Worm (Caenorhabditis elegans) whole organism, late embryonic: ENCODE data around the gene F42A9.3.

Source experiments
- C08G9.2 ChIP-seq: sonication (generic microtip); optimal IDR thresholded peaks from 2 replicates; lab custom pipeline; 2016; ENCODE audit warnings: mild to moderate bottlenecking, missing genetic modification characterization, moderate library complexity, missing compliant biosample characterization
- F13H6.1 ChIP-seq: sonication (generic microtip); optimal IDR thresholded peaks from 2 replicates; lab custom pipeline; 2016; ENCODE audit warnings: missing genetic modification characterization, missing compliant biosample characterization
- K09A11.1 ChIP-seq: sonication (generic microtip); optimal IDR thresholded peaks from 2 replicates; lab custom pipeline; 2017; ENCODE audit warnings: antibody characterized with exemption, mild to moderate bottlenecking, missing genetic modification characterization, missing compliant biosample characterization; ENCODE audit not compliant: insufficient read depth
- T23F11.4 ChIP-seq: fragments of 200-800 bp; sonication (Bioruptor generic); optimal IDR thresholded peaks from 2 replicates; lab custom pipeline; 2018; ENCODE audit warnings: mild to moderate bottlenecking, missing genetic modification characterization, missing compliant biosample characterization
- Y22D7AL.16 ChIP-seq: sonication (generic microtip); optimal IDR thresholded peaks from 2 replicates; lab custom pipeline; 2016; ENCODE audit warnings: missing genetic modification characterization, missing compliant biosample characterization
- ceh-2 ChIP-seq: sonication (generic microtip); optimal IDR thresholded peaks from 2 replicates; lab custom pipeline; 2016; ENCODE audit warnings: missing genotype, missing genetic modification characterization, missing compliant biosample characterization
- ceh-24 ChIP-seq: sonication (generic microtip); optimal IDR thresholded peaks from 2 replicates; lab custom pipeline; 2016; ENCODE audit warnings: mild to moderate bottlenecking, missing genetic modification characterization, missing compliant biosample characterization
- che-1 ChIP-seq: sonication (generic microtip); optimal IDR thresholded peaks from 2 replicates; lab custom pipeline; 2016; ENCODE audit warnings: mild to moderate bottlenecking, missing genetic modification characterization, missing compliant biosample characterization
- dmd-4 ChIP-seq: sonication (generic microtip); optimal IDR thresholded peaks from 2 replicates; lab custom pipeline; 2016; ENCODE audit warnings: borderline replicate concordance, missing genetic modification characterization, missing compliant biosample characterization
- elt-2 ChIP-seq: sonication (generic microtip); optimal IDR thresholded peaks from 2 replicates; lab custom pipeline; 2016; ENCODE audit warnings: missing genetic modification reagents, missing genetic modification characterization, missing compliant biosample characterization
- elt-4 ChIP-seq: sonication (generic microtip); optimal IDR thresholded peaks from 2 replicates; lab custom pipeline; 2016; ENCODE audit warnings: missing genetic modification characterization, missing compliant biosample characterization
- ets-4 ChIP-seq: sonication (generic microtip); optimal IDR thresholded peaks from 2 replicates; lab custom pipeline; 2016; ENCODE audit warnings: missing genetic modification characterization, missing compliant biosample characterization
- eyg-1 ChIP-seq: sonication (generic microtip); optimal IDR thresholded peaks from 2 replicates; lab custom pipeline; 2016; ENCODE audit warnings: missing genotype, missing genetic modification characterization, missing compliant biosample characterization
- fax-1 ChIP-seq: sonication (generic microtip); optimal IDR thresholded peaks from 2 replicates; lab custom pipeline; 2016; ENCODE audit warnings: missing genotype, missing genetic modification characterization, missing compliant biosample characterization
- fkh-10 ChIP-seq: fragments of 150-350 bp; optimal IDR thresholded peaks from 2 replicates; lab custom pipeline; 2014; ENCODE audit warnings: missing biosample characterization, missing genetic modification reagents, missing genetic modification characterization
- gmeb-2 ChIP-seq: sonication (generic microtip); optimal IDR thresholded peaks from 2 replicates; lab custom pipeline; 2016; ENCODE audit warnings: missing genetic modification characterization, inconsistent platforms, missing compliant biosample characterization
- hlh-30 ChIP-seq: sonication (generic microtip); optimal IDR thresholded peaks from 2 replicates; lab custom pipeline; 2017; ENCODE audit warnings: antibody characterized with exemption, missing genetic modification characterization, missing compliant biosample characterization; ENCODE audit not compliant: insufficient read depth
- hlh-8 ChIP-seq: sonication (generic microtip); optimal IDR thresholded peaks from 2 replicates; lab custom pipeline; 2016; ENCODE audit warnings: missing genotype, missing genetic modification characterization, missing compliant biosample characterization
- lin-11 ChIP-seq: fragments of 200-800 bp; sonication (Bioruptor generic); optimal IDR thresholded peaks from 2 replicates; lab custom pipeline; 2018; ENCODE audit warnings: mild to moderate bottlenecking, missing genetic modification characterization, missing compliant biosample characterization
- madf-2 ChIP-seq: sonication (generic microtip); optimal IDR thresholded peaks from 2 replicates; lab custom pipeline; 2017; ENCODE audit warnings: missing genetic modification characterization, missing compliant biosample characterization
- mec-3 ChIP-seq: sonication (generic microtip); optimal IDR thresholded peaks from 2 replicates; lab custom pipeline; 2016; ENCODE audit warnings: borderline replicate concordance, missing genetic modification characterization, missing compliant biosample characterization
- nhr-232 ChIP-seq: sonication (generic microtip); optimal IDR thresholded peaks from 2 replicates; lab custom pipeline; 2016; ENCODE audit warnings: missing genetic modification characterization, missing compliant biosample characterization
- npax-4 ChIP-seq: sonication (generic microtip); optimal IDR thresholded peaks from 2 replicates; lab custom pipeline; 2016; ENCODE audit warnings: missing genetic modification characterization, missing compliant biosample characterization
- odd-2 ChIP-seq: sonication (generic microtip); optimal IDR thresholded peaks from 2 replicates; lab custom pipeline; 2017; ENCODE audit warnings: antibody characterized with exemption, mild to moderate bottlenecking, missing genetic modification characterization, missing compliant biosample characterization
- pag-3 ChIP-seq: sonication (generic microtip); optimal IDR thresholded peaks from 2 replicates; lab custom pipeline; 2016; ENCODE audit warnings: missing compliant biosample characterization, missing genetic modification characterization, borderline replicate concordance
- pros-1 ChIP-seq: fragments of 150-350 bp; optimal IDR thresholded peaks from 2 replicates; lab custom pipeline; 2014; ENCODE audit warnings: missing biosample characterization, missing genetic modification reagents, missing genetic modification characterization
- ref-2 ChIP-seq: sonication (generic microtip); optimal IDR thresholded peaks from 2 replicates; lab custom pipeline; 2016; ENCODE audit warnings: missing genetic modification characterization, missing compliant biosample characterization
- sdc-2 ChIP-seq: sonication (generic microtip); optimal IDR thresholded peaks from 2 replicates; lab custom pipeline; 2016; ENCODE audit warnings: missing genotype, missing genetic modification characterization, missing compliant biosample characterization
- sox-2 ChIP-seq: fragments of 200-800 bp; sonication (Bioruptor generic); IDR thresholded peaks from 2 replicates; pipeline ENCODE4 v1.3.6; 2022; ENCODE audit warnings: missing genetic modification reagents, missing genetic modification characterization, missing compliant biosample characterization
- tbx-7 ChIP-seq: sonication (generic microtip); optimal IDR thresholded peaks from 2 replicates; lab custom pipeline; 2016; ENCODE audit warnings: missing genotype, missing genetic modification characterization, missing compliant biosample characterization
- unc-3 ChIP-seq, 2 experiments: fragments of 200-800 bp in 1 of 2; sonication (Bioruptor generic) in 1 of 2; sonication (generic microtip) in 1 of 2; conservative IDR thresholded peaks in 1 of 2; optimal IDR thresholded peaks in 1 of 2; 2 replicates each; pipeline versions ENCODE4 v1.3.6 to Lab custom; 2016 to 2022; ENCODE audit warnings: missing compliant biosample characterization in 2 of 2, missing genetic modification characterization in 2 of 2, missing genetic modification reagents in 1 of 2
- unc-42 ChIP-seq: sonication (generic microtip); optimal IDR thresholded peaks from 2 replicates; lab custom pipeline; 2016; ENCODE audit warnings: missing genotype, missing genetic modification characterization, missing compliant biosample characterization
- zip-5 ChIP-seq: sonication (generic microtip); optimal IDR thresholded peaks from 2 replicates; lab custom pipeline; 2016; ENCODE audit warnings: missing genetic modification characterization, missing compliant biosample characterization

F42A9.3 gene

DNA sequence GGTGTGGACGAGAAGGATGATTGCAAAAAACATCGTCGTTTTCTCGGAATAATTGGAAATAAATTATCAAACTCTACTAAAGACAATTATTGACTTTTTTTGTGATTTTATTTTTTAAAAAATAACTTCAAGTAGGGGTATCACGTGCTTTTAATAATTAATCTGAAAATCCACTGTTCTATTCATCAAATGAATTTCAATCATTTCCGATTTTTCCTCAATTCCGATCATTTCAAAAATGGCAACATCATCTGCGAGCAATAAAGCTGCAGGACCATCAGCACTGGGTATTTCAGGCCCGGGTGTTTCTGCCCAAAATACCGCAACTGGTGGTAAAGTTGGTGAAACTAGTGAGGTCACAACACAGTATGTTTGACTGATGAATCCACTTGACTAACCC is at the start of gene F42A9.3, which contains the start of gene F42A9.7:
TSS of gene F42A9.3 (plus strand) at position 214 of the 400 bp plus-strand sequence.
TSS of gene F42A9.7 (minus strand) at position 101 of the 400 bp plus-strand sequence.
- no peak for TF ChIP-seq tbx-7 (tag; lab: Kevin White, UChicago)
- TF ChIP-seq che-1 (tag; lab: Kevin White, UChicago) = no peak
- no peak for TF ChIP-seq C08G9.2 (tag; lab: Kevin White, UChicago)

- TF ChIP-seq T23F11.4 (GFP tag; lab: Kevin White, UChicago) = no peak
- no peak for TF ChIP-seq mec-3 (tag; lab: Kevin White, UChicago)
- TF ChIP-seq madf-2 (tag; lab: Kevin White, UChicago) = no peak
- no peak for TF ChIP-seq unc-3 (GFP tag; conservative IDR thresholded peaks at IDR 0.05; lab: Robert Waterston, UW)
- no peak for TF ChIP-seq unc-3 (tag; optimal IDR thresholded peaks at IDR 0.05; lab: Kevin White, UChicago)
- TF ChIP-seq fkh-10 (GFP tag; lab: Kevin White, UChicago) = no peak
- TF ChIP-seq lin-11 (tag; lab: Kevin White, UChicago) = no peak
- TF ChIP-seq pag-3 (tag; lab: Kevin White, UChicago) = no peak
- no peak for TF ChIP-seq npax-4 (tag; lab: Kevin White, UChicago)
- no peak for TF ChIP-seq C08G9.2 (tag; lab: Kevin White, UChicago)
These were observed 46.8 kb upstream of the F42A9.3 start, which contains the start of gene Y59H11AM.4 for ce11 chrIV:8570253-8570652. TSS of gene Y59H11AM.4 (minus strand) at chrIV:8570353.

DNA sequence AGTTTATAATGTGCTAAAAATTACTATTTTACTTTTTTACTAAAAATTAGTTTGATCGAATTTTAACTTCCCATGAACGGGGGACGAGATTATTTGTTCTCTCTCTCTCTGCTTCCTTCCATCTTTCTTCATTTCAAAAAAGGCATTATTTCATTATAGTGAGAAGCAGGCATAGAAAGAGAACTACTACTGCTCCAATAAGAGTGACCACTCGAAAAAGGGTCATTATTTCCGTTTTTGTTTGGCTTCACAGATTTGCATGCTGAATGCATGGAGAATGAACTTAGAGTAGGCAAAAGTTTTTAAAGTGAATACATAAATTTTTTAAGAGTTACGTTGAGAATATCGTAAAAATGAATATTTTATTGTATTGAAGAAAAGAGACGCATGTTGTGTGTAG is 46.3 kb upstream of the F42A9.3 start:
- TF ChIP-seq ceh-24 = no peak
- no peak for TF ChIP-seq Y22D7AL.16 (tag; lab: Kevin White, UChicago)
- no peak for TF ChIP-seq eyg-1 (tag; lab: Kevin White, UChicago)
- no peak for TF ChIP-seq mec-3 (tag; lab: Kevin White, UChicago)
- no peak for TF ChIP-seq zip-5
- TF ChIP-seq ets-4 = no peak
- TF ChIP-seq gmeb-2 = no peak
- TF ChIP-seq F13H6.1 (tag; lab: Kevin White, UChicago) = no peak
- TF ChIP-seq tbx-7 (tag; lab: Kevin White, UChicago) = no peak
- no peak for TF ChIP-seq pros-1 (tag; lab: Kevin White, UChicago)
- TF ChIP-seq unc-42 = no peak
- TF ChIP-seq hlh-8 = no peak
- TF ChIP-seq lin-11 (tag; lab: Kevin White, UChicago) = no peak
- no peak for TF ChIP-seq dmd-4 (tag; lab: Kevin White, UChicago)
- no peak for TF ChIP-seq madf-2 (tag; lab: Kevin White, UChicago)
- no peak for TF ChIP-seq odd-2
- no peak for TF ChIP-seq K09A11.1

- no peak for TF ChIP-seq elt-4
- no peak for TF ChIP-seq fax-1 (tag; lab: Kevin White, UChicago)
- TF ChIP-seq madf-2 (tag; lab: Kevin White, UChicago) = no peak
- TF ChIP-seq C08G9.2 (tag; lab: Kevin White, UChicago) = no peak
- TF ChIP-seq ref-2 (tag; lab: Kevin White, UChicago) = no peak
- no peak for TF ChIP-seq sox-2 (GFP tag; lab: Robert Waterston, UW)
- TF ChIP-seq elt-2 (tag; lab: Kevin White, UChicago) = no peak
- no peak for TF ChIP-seq hlh-30 (tag; lab: Kevin White, UChicago)
- TF ChIP-seq nhr-232 = no peak
- TF ChIP-seq sdc-2 = no peak
- TF ChIP-seq ets-4 = no peak
- TF ChIP-seq ceh-2 (tag; lab: Kevin White, UChicago) = no peak
- TF ChIP-seq, all 69 proteins: peak for 0
These were observed 45.9 kb upstream of the F42A9.3 start, which contains the start of gene Y59H11AM.1 for ce11 chrIV:8571138-8571537. TSS of gene Y59H11AM.1 (plus strand) at chrIV:8571438.
